Worm (Caenorhabditis elegans): ENCODE results near the gene F47D12.3.
A peak's percentile ranks its signal among the peaks of the same experiment; 100 is the strongest.

F47D12.3 gene

ce11 chrIII:6265911-6266310 is 32.4 kb upstream of the F47D12.3 start, which contains the start of gene srg-6:
Gene srg-6, minus strand, starts transcription at chrIII:6266011.
- TF ChIP-seq sptf-1 (tag; optimal IDR thresholded peaks at IDR 0.05), result no peak
- TF ChIP-seq nhr-71 (tag; optimal IDR thresholded peaks at IDR 0.05), result no peak
- no peak for TF ChIP-seq nhr-11 (tag; optimal IDR thresholded peaks at IDR 0.05)
- no peak for TF ChIP-seq ets-5 (GFP tag; IDR thresholded peaks at IDR 0.05)
- TF ChIP-seq ces-1 (GFP tag; optimal IDR thresholded peaks at IDR 0.05), result no peak

DNA sequence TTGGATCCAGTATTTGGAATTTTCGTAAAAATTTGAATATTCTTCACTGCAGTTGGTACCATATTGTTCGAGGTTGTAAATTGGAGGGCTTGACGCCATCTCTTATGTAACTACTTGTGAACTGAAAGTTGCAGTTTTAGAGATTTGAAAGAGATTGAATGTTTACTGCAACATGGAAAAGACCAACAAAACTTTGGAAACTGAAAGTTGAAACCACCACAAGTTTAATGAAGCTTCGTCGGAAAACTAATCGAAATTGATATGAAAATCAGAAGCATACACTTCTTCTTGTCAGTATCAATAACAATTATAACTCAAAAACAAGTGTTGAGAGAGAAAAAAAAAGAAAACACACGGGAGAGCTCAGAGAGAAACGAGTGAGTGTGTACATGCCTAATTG is 30.2 kb upstream of the F47D12.3 start, which contains the start of gene srg-7:
TSS of gene srg-7 (minus strand) at position 101 of the 400 bp plus-strand sequence.
- TF ChIP-seq swsn-7 (tag; optimal IDR thresholded peaks at IDR 0.05) (no peak), pax-3 (tag; optimal IDR thresholded peaks at IDR 0.05) (no peak), nhr-237 (tag; optimal IDR thresholded peaks at IDR 0.05) (no peak), jun-1 (tag; optimal IDR thresholded peaks at IDR 0.05) (no peak), nhr-85 (tag) (no peak), dsc-1 (tag; optimal IDR thresholded peaks at IDR 0.05) (no peak), nhr-84 (tag; optimal IDR thresholded peaks at IDR 0.05) (no peak), lir-3 (tag; optimal IDR thresholded peaks at IDR 0.05; ENCODE audit: poor library complexity) (no peak), blmp-1 (tag; optimal IDR thresholded peaks at IDR 0.05) (no peak), fkh-8 (tag; optimal IDR thresholded peaks at IDR 0.05) (no peak), mab-9 (GFP tag; IDR thresholded peaks at IDR 0.05) (no peak)

DNA sequence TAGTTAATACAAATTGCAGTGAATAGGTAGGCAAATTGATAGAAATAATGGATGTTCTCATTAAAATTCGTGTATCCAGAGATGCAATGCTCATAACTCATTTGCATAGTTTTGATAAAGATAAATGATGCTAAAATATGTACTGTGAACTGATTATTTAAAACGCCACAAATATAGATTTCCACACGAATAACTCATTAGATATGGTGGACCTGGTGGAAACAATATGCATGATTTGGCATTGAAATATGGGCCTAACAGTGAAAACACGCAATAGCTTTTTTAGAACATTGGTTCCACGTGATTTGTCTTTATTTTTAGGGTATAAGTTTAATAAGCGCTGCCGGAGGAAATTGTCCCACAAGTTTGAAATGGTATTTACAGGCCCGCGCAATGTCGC is 28.0 kb upstream of the F47D12.3 start, which contains the start of gene srg-3:
TSS of gene srg-3 (minus strand) at position 101 of the 400 bp plus-strand sequence.
- TF ChIP-seq ceh-8 (GFP tag; optimal IDR thresholded peaks at IDR 0.05), result no peak
- TF ChIP-seq ceh-88 (GFP tag; IDR thresholded peaks at IDR 0.05), result no peak
- TF ChIP-seq lin-15B (tag; optimal IDR thresholded peaks at IDR 0.05), result no peak
- no peak for TF ChIP-seq sup-37 (GFP tag; optimal IDR thresholded peaks at IDR 0.05)
- TF ChIP-seq elt-2 (tag; optimal IDR thresholded peaks at IDR 0.05), result no peak
- no peak for TF ChIP-seq skn-1 (tag; optimal IDR thresholded peaks at IDR 0.05)
- no peak for TF ChIP-seq pax-3 (tag; optimal IDR thresholded peaks at IDR 0.05)
- TF ChIP-seq C16A3.4 (tag; optimal IDR thresholded peaks at IDR 0.05), result no peak
- TF ChIP-seq xbp-1 (tag; optimal IDR thresholded peaks at IDR 0.05), result no peak
- TF ChIP-seq nhr-12 (tag; optimal IDR thresholded peaks at IDR 0.05), result no peak
- no peak for TF ChIP-seq lsy-2 (tag; optimal IDR thresholded peaks at IDR 0.05)
- no peak for TF ChIP-seq egl-27 (tag; optimal IDR thresholded peaks at IDR 0.05)
- no peak for TF ChIP-seq lin-39 (tag; optimal IDR thresholded peaks at IDR 0.05)
- no peak for TF ChIP-seq lir-3 (tag; optimal IDR thresholded peaks at IDR 0.05; ENCODE audit: poor library complexity)

ce11 chrIII:6272868-6273267 is 25.4 kb upstream of the F47D12.3 start, which contains the start of gene C18F10.2:
Gene C18F10.2, plus strand, starts transcription at chrIII:6273168.
- TF ChIP-seq unc-30 (tag; optimal IDR thresholded peaks at IDR 0.05) (no peak), mef-2 (tag; optimal IDR thresholded peaks at IDR 0.05) (no peak), ceh-82 (tag; optimal IDR thresholded peaks at IDR 0.05) (no peak)

ce11 chrIII:6278301-6278827 is 19.9 kb upstream of the F47D12.3 start, which contains the start of gene C18F10.7:
Gene C18F10.7, minus strand, starts transcription at chrIII:6278351.
- TF ChIP-seq nhr-20 (tag; optimal IDR thresholded peaks at IDR 0.05) (peak; percentile 71), ceh-8 (GFP tag; optimal IDR thresholded peaks at IDR 0.05) (no peak), ets-5 (GFP tag; IDR thresholded peaks at IDR 0.05) (no peak), alr-1 (tag; optimal IDR thresholded peaks at IDR 0.05; ENCODE audit: borderline replicate concordance) (no peak), nhr-19 (GFP tag; conservative IDR thresholded peaks at IDR 0.05) (peak; percentile 76), nhr-84 (tag; optimal IDR thresholded peaks at IDR 0.05) (no peak), F16B12.6 (tag; optimal IDR thresholded peaks at IDR 0.05) (peak; percentile 16), fkh-10 (GFP tag; optimal IDR thresholded peaks at IDR 0.05) (no peak), ces-1 (GFP tag; optimal IDR thresholded peaks at IDR 0.05) (no peak), blmp-1 (tag; optimal IDR thresholded peaks at IDR 0.05) (peak; percentile 49), irx-1 (tag; optimal IDR thresholded peaks at IDR 0.05) (peak; percentile 52), ztf-11 (tag; optimal IDR thresholded peaks at IDR 0.05) (no peak), lsy-2 (tag; optimal IDR thresholded peaks at IDR 0.05) (peak in 1 of 2 experiments; percentile 76), mab-9 (GFP tag; IDR thresholded peaks at IDR 0.05) (no peak), hpl-2 (GFP tag; optimal IDR thresholded peaks at IDR 0.05) (no peak), aha-1 (tag; optimal IDR thresholded peaks at IDR 0.05) (no peak), tbx-2 (tag; optimal IDR thresholded peaks at IDR 0.05) (peak; percentile 76), zag-1 (tag; optimal IDR thresholded peaks at IDR 0.05) (no peak), jun-1 (tag; optimal IDR thresholded peaks at IDR 0.05) (peak; percentile 36), swsn-7 (tag; optimal IDR thresholded peaks at IDR 0.05) (peak; percentile 86), hlh-17 (GFP tag; optimal IDR thresholded peaks at IDR 0.05; ENCODE audit: borderline replicate concordance) (no peak), snpc-4 (tag; optimal IDR thresholded peaks at IDR 0.05) (peak; percentile 64), elt-2 (tag; optimal IDR thresholded peaks at IDR 0.05) (peak; percentile 61), unc-30 (tag; optimal IDR thresholded peaks at IDR 0.05) (no peak), fkh-8 (tag; optimal IDR thresholded peaks at IDR 0.05) (peak; percentile 52)

Data from whole organism, L1 larva.